Fruit fly (Drosophila melanogaster): Measurements from ENCODE around the gene CG31178.
A peak's percentile ranks its signal among the peaks of the same experiment; 100 is the strongest.

CG31178 gene

DNA sequence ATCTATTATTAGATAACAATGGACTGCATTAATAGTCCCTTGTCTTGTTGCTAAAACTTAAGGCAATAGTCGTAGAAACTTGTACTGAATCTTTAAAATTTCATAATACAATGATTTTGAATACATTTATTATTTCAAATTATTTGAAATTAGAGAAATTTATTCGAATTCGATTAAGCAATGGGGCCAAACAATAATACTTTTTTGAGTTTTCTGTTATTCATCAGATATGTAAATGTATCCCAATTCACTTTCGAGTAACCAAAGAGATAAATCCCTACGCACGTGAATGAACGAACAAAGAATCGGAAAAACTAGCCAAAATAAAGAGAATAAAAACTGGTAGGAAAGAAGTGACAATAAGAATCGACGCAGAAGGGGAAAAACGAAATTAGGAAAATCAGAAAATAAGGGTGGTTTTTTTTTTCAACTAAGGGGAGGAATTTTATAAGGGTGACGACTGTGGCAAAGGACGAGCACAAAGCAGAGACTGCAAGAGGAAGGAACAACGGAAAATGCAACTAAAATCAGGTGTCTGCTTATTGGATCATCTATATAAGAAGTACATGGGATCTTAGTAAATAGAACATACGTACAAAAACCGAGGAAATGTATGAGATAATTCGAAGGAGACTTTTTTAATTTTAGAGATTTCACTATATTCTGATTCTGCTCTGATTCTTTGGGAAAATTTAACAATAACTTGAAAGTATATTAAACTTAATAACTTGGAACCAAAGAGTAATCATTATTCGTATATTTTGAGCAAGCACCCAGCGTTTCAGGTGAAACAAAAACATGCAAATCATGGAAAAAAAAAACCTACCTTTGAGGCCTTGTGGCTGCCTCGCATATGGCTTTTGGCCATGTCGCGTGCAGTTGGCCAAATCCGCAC lies 18.7 kb upstream of the CG31178 start:
- TF ChIP-seq CG33017 (tag; optimal IDR thresholded peaks at IDR 0.05) (no peak), bab1 (GFP tag; optimal IDR thresholded peaks at IDR 0.05) (no peak), Clk (GFP tag; optimal IDR thresholded peaks at IDR 0.05) (no peak), kay (GFP tag; ENCODE audit: borderline replicate concordance) (peak; percentile 79), cic (GFP tag; optimal IDR thresholded peaks at IDR 0.05) (no peak), CG11617 (GFP tag; optimal IDR thresholded peaks at IDR 0.05) (no peak)

DNA sequence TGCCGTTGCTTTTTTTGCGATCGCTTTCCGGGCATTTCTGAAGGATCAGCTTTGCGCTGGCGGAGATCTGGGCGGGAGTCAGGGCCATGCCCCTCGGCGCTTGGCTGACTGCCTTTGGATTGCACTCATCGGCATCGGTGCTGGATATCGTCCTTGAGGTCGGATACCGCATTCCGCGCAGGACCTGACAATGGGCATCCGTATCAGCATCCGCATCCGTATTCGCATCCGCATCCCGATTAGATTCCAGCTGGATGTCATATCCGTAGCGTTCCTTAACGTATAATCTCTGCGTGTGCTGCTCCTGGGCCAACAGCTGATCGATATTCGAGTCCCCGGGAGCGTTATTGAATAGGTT lies 18.1 kb upstream of the CG31178 start:
- TF ChIP-seq CG1620 (GFP tag; optimal IDR thresholded peaks at IDR 0.05) (no peak), kay (GFP tag; ENCODE audit: borderline replicate concordance) (no peak), bab1 (GFP tag; optimal IDR thresholded peaks at IDR 0.05) (no peak)

dm6 chr3R:21856098-21856872 lies 17.3 kb upstream of the CG31178 start, which contains the start of gene glec:
Gene glec, minus strand, starts transcription at chr3R:21856266.
- TF ChIP-seq pad (GFP tag; optimal IDR thresholded peaks at IDR 0.05) (no peak), CG7101 (tag; optimal IDR thresholded peaks at IDR 0.05) (peak; percentile 13), Clk (GFP tag; optimal IDR thresholded peaks at IDR 0.05) (no peak), CG12768 (GFP tag; optimal IDR thresholded peaks at IDR 0.05) (peak; percentile 1), cnc (optimal IDR thresholded peaks at IDR 0.05) (no peak), Crg-1 (GFP tag; optimal IDR thresholded peaks at IDR 0.05) (no peak), CG33017 (tag; optimal IDR thresholded peaks at IDR 0.05) (peak; percentile 47), cic (GFP tag; optimal IDR thresholded peaks at IDR 0.05) (peak; percentile 42), CG5204 (GFP tag; optimal IDR thresholded peaks at IDR 0.05) (peak; percentile 68), CG11617 (GFP tag; optimal IDR thresholded peaks at IDR 0.05) (peak; percentile 50), Hr96 (GFP tag; optimal IDR thresholded peaks at IDR 0.05) (peak; percentile 54), bab1 (GFP tag; optimal IDR thresholded peaks at IDR 0.05) (peak; percentile 49), tj (GFP tag; optimal IDR thresholded peaks at IDR 0.05) (peak; percentile 47), Mnt (GFP tag; optimal IDR thresholded peaks at IDR 0.05) (peak; percentile 49), CG7045 (GFP tag; optimal IDR thresholded peaks at IDR 0.05) (no peak), ovo (GFP tag; optimal IDR thresholded peaks at IDR 0.05) (peak; percentile 28), CG1620 (GFP tag; optimal IDR thresholded peaks at IDR 0.05) (peak; percentile 59), toe (GFP tag; optimal IDR thresholded peaks at IDR 0.05) (peak; percentile 55), CG14711 (tag; optimal IDR thresholded peaks at IDR 0.05) (peak; percentile 2), kay (GFP tag; ENCODE audit: borderline replicate concordance) (peak; percentile 86)

DNA sequence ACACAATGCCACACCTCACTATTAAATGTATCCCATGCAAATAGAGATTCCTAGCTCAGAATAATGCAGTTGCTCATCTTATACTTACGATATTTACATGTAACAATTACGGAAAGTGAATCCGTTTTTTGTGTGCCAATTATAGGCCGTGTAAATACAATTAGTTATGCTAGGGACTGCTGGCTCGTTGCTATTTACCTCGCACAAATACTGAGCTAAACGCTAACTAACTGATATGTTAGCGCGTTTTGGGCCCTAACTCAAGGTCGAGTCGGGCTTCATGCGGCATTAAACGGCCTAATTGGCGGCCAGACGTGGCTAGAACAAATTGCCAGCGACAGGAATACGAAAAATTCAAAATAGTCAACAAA lies 16.7 kb upstream of the CG31178 start:
- TF ChIP-seq tj (GFP tag; optimal IDR thresholded peaks at IDR 0.05) (no peak), Crg-1 (GFP tag; optimal IDR thresholded peaks at IDR 0.05) (peak; percentile 13), Clk (GFP tag; optimal IDR thresholded peaks at IDR 0.05) (no peak), CG7045 (GFP tag; optimal IDR thresholded peaks at IDR 0.05) (peak; percentile 2)

DNA sequence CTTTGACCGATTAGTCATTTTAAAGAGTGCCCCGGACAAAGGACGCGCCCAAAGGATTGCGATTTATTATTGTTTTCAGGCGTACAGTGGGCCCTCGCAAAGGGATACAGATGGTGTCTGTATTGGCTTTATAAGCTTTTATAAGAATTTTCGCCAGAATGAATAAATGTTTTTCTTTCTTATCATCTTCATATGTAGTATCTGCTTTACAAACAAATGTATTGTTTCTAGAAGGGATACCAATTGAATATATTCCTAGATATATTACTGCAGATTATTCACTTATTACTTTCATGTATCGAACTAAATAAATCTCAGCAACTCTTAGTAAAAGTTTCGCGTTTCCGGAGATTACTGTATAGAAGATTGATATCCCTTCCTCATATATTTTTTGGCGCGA lies 16.0 kb upstream of the CG31178 start:
- TF ChIP-seq bab1 (GFP tag; optimal IDR thresholded peaks at IDR 0.05) (no peak), kay (GFP tag; ENCODE audit: borderline replicate concordance) (no peak), CG5204 (GFP tag; optimal IDR thresholded peaks at IDR 0.05) (no peak), Crg-1 (GFP tag; optimal IDR thresholded peaks at IDR 0.05) (no peak), CG12768 (GFP tag; optimal IDR thresholded peaks at IDR 0.05) (no peak), CG33017 (tag; optimal IDR thresholded peaks at IDR 0.05) (no peak)

dm6 chr3R:21858290-21858875 lies 15.2 kb upstream of the CG31178 start:
- TF ChIP-seq cnc (optimal IDR thresholded peaks at IDR 0.05) (no peak), Hr96 (GFP tag; optimal IDR thresholded peaks at IDR 0.05) (no peak), CG33017 (tag; optimal IDR thresholded peaks at IDR 0.05) (no peak), tj (GFP tag; optimal IDR thresholded peaks at IDR 0.05) (peak; percentile 34), Mnt (GFP tag; optimal IDR thresholded peaks at IDR 0.05) (no peak)

dm6 chr3R:21859509-21859908 lies 14.0 kb upstream of the CG31178 start:
- TF ChIP-seq Crg-1 (GFP tag; optimal IDR thresholded peaks at IDR 0.05) = no peak
- peak; percentile 33 for TF ChIP-seq kay (GFP tag; ENCODE audit: borderline replicate concordance)
